Worm (Caenorhabditis elegans): ENCODE results near the gene K02E10.4.

The K02E10.4 gene

DNA sequence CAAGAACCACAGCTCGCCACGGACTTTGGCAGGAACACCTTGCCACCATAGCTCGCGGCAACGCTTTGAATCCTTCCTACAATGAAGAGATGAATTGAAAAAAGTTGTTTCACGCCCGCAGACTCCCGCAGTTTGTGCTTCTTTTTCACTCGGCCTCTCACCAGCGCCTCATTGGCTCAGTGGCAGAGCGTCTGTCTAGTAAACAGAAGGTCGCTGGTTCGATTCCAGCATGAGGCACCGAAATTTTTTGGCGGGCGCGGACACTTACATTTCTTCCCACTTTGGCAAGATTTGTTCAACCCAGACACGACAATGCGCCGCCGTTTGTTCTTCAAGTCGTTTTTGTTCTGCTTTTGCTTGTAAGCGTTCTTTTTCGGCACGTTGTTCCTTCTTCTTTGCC is 44.8 kb downstream of the K02E10.4 start:
- TF ChIP-seq irx-1 (tag; optimal IDR thresholded peaks at IDR 0.05), result no peak
- TF ChIP-seq nhr-84 (tag; optimal IDR thresholded peaks at IDR 0.05), result no peak
- TF ChIP-seq ceh-82 (tag; optimal IDR thresholded peaks at IDR 0.05), result peak in 2 of 3 experiments; percentile 47 to 52
- no peak for TF ChIP-seq aha-1 (tag; optimal IDR thresholded peaks at IDR 0.05)
- no peak for TF ChIP-seq C16A3.4 (tag; optimal IDR thresholded peaks at IDR 0.05)
- TF ChIP-seq zip-4 (GFP tag; optimal IDR thresholded peaks at IDR 0.05), result no peak
- peak; percentile 7 for TF ChIP-seq fkh-8 (tag; optimal IDR thresholded peaks at IDR 0.05)
- no peak for TF ChIP-seq sptf-1 (tag; optimal IDR thresholded peaks at IDR 0.05)
- TF ChIP-seq unc-98 (GFP tag; IDR thresholded peaks at IDR 0.05), result no peak
- TF ChIP-seq ztf-11 (tag; optimal IDR thresholded peaks at IDR 0.05), result no peak
- no peak for TF ChIP-seq mef-2 (tag; optimal IDR thresholded peaks at IDR 0.05)
- TF ChIP-seq elt-3 (tag; optimal IDR thresholded peaks at IDR 0.05), result no peak
- TF ChIP-seq snpc-4 (tag; optimal IDR thresholded peaks at IDR 0.05), result no peak
- no peak for TF ChIP-seq nhr-28 (tag; optimal IDR thresholded peaks at IDR 0.05)
- no peak for TF ChIP-seq elt-2 (tag; optimal IDR thresholded peaks at IDR 0.05)
- no peak for TF ChIP-seq ceh-88 (GFP tag; IDR thresholded peaks at IDR 0.05)
- TF ChIP-seq swsn-7 (tag; optimal IDR thresholded peaks at IDR 0.05), result peak; percentile 32
- no peak for TF ChIP-seq ceh-90 (tag; optimal IDR thresholded peaks at IDR 0.05)
- peak; percentile 7 for TF ChIP-seq nhr-77 (tag; optimal IDR thresholded peaks at IDR 0.05)
- no peak for TF ChIP-seq ets-5 (GFP tag; IDR thresholded peaks at IDR 0.05)
- no peak for TF ChIP-seq ztf-4 (tag; optimal IDR thresholded peaks at IDR 0.05)
- no peak for TF ChIP-seq hlh-4 (tag; optimal IDR thresholded peaks at IDR 0.05)
- peak; percentile 59 for TF ChIP-seq fkh-10 (GFP tag; optimal IDR thresholded peaks at IDR 0.05)
- no peak for TF ChIP-seq egl-13 (tag; optimal IDR thresholded peaks at IDR 0.05)
- TF ChIP-seq rnt-1 (tag; optimal IDR thresholded peaks at IDR 0.05), result peak; percentile 52
- no peak for TF ChIP-seq lin-15B (tag; optimal IDR thresholded peaks at IDR 0.05)
- no peak for TF ChIP-seq ama-1 (optimal IDR thresholded peaks at IDR 0.05)
- TF ChIP-seq hlh-17 (GFP tag; optimal IDR thresholded peaks at IDR 0.05; ENCODE audit: borderline replicate concordance), result no peak
- peak; percentile 17 for TF ChIP-seq xbp-1 (tag; optimal IDR thresholded peaks at IDR 0.05)
- no peak for TF ChIP-seq grh-1 (GFP tag; IDR thresholded peaks at IDR 0.05)
- TF ChIP-seq sox-4 (tag; optimal IDR thresholded peaks at IDR 0.05), result no peak
- no peak for TF ChIP-seq unc-130 (tag; optimal IDR thresholded peaks at IDR 0.05)
- peak; percentile 47 for TF ChIP-seq nhr-85 (tag)
- TF ChIP-seq nhr-90 (tag; optimal IDR thresholded peaks at IDR 0.05; ENCODE audit: poor library complexity), result peak; percentile 38
- peak; percentile 26 for TF ChIP-seq nhr-20 (tag; optimal IDR thresholded peaks at IDR 0.05)
- TF ChIP-seq unc-30 (tag; optimal IDR thresholded peaks at IDR 0.05), result no peak
- no peak for TF ChIP-seq jun-1 (tag; optimal IDR thresholded peaks at IDR 0.05)
- TF ChIP-seq lin-14 (GFP tag; optimal IDR thresholded peaks at IDR 0.05), result peak; percentile 47
- no peak for TF ChIP-seq fkh-4 (tag; optimal IDR thresholded peaks at IDR 0.05; ENCODE audit: borderline replicate concordance)
- no peak for TF ChIP-seq vab-15 (tag; optimal IDR thresholded peaks at IDR 0.05)
- TF ChIP-seq dpl-1 (GFP tag; optimal IDR thresholded peaks at IDR 0.05), result peak in 1 of 3 experiments; percentile 1
- no peak for TF ChIP-seq mab-9 (GFP tag; IDR thresholded peaks at IDR 0.05)
- no peak for TF ChIP-seq fos-1 (tag; optimal IDR thresholded peaks at IDR 0.05)
- TF ChIP-seq C04F5.9 (tag; optimal IDR thresholded peaks at IDR 0.05), result no peak
- peak; percentile 53 for TF ChIP-seq nhr-71 (tag; optimal IDR thresholded peaks at IDR 0.05)
- no peak for TF ChIP-seq unc-86 (tag; optimal IDR thresholded peaks at IDR 0.05)
- TF ChIP-seq hpl-2 (GFP tag; optimal IDR thresholded peaks at IDR 0.05), result no peak
- no peak for TF ChIP-seq lsy-2 (tag; optimal IDR thresholded peaks at IDR 0.05)
- TF ChIP-seq lir-3 (tag; optimal IDR thresholded peaks at IDR 0.05; ENCODE audit: poor library complexity), result no peak
- TF ChIP-seq pag-3 (tag; optimal IDR thresholded peaks at IDR 0.05; ENCODE audit: borderline replicate concordance, insufficient read depth), result no peak
- no peak for TF ChIP-seq zag-1 (tag; optimal IDR thresholded peaks at IDR 0.05)
- no peak for TF ChIP-seq pax-3 (tag; optimal IDR thresholded peaks at IDR 0.05)
- no peak for TF ChIP-seq nhr-76 (tag; optimal IDR thresholded peaks at IDR 0.05)
- no peak for TF ChIP-seq lin-13 (GFP tag; optimal IDR thresholded peaks at IDR 0.05)

Measured in whole organism, L1 larva.